Fruit fly (Drosophila melanogaster) whole organism, embryonic: ENCODE results near the gene Fife.
A peak's percentile ranks its signal among the peaks of the same experiment; 100 is the strongest.

Source experiments
- C15 ChIP-seq: fragments of 200-800 bp; sonication (Bioruptor generic); IDR thresholded peaks from 3 replicates; pipeline ENCODE4 v1.3.6; 2022; ENCODE audit warnings: missing biosample characterization, missing genetic modification characterization
- CG10267 ChIP-seq: fragments of 200-800 bp; sonication (Bioruptor generic); optimal IDR thresholded peaks from 2 replicates; lab custom pipeline; 2018; ENCODE audit warnings: missing biosample characterization, mild to moderate bottlenecking, missing genetic modification characterization, moderate library complexity
- CG10366 ChIP-seq: fragments of 200-800 bp; sonication (Bioruptor generic); IDR thresholded peaks from 2 replicates; pipeline ENCODE4 v1.3.6; 2022; ENCODE audit warnings: missing biosample characterization, missing genetic modification characterization
- CG11085 ChIP-seq: fragments of 200-800 bp; sonication (Bioruptor generic); IDR thresholded peaks from 2 replicates; pipeline ENCODE4 v1.3.6; 2022; ENCODE audit warnings: missing biosample characterization, missing genetic modification characterization
- CG11093 ChIP-seq: fragments of 200-800 bp; sonication (Bioruptor generic); IDR thresholded peaks from 3 replicates; pipeline ENCODE4 v1.3.6; 2022; ENCODE audit warnings: missing biosample characterization, missing genetic modification characterization
- CG11247 ChIP-seq: fragments of 200-800 bp; sonication (Bioruptor generic); IDR thresholded peaks from 2 replicates; pipeline ENCODE4 v1.3.6; 2022; ENCODE audit warnings: missing biosample characterization, missing genetic modification characterization
- CG12744 ChIP-seq: fragments of 200-800 bp; sonication (Bioruptor generic); optimal IDR thresholded peaks from 2 replicates; lab custom pipeline; 2016; ENCODE audit warnings: missing biosample characterization, missing genetic modification characterization
- CG13287 ChIP-seq: fragments of 200-800 bp; sonication (Bioruptor generic); IDR thresholded peaks from 2 replicates; pipeline ENCODE4 v1.3.6; 2022; ENCODE audit warnings: missing biosample characterization, missing genetic modification characterization; ENCODE audit not compliant: partially characterized antibody
- CG14860 ChIP-seq: fragments of 200-800 bp; sonication (Bioruptor generic); IDR thresholded peaks from 3 replicates; pipeline ENCODE4 v1.3.6; 2022; ENCODE audit warnings: missing biosample characterization, missing genetic modification characterization; ENCODE audit not compliant: partially characterized antibody
- CG17829 ChIP-seq: fragments of 200-800 bp; optimal IDR thresholded peaks from 2 replicates; lab custom pipeline; 2019; ENCODE audit warnings: missing biosample characterization, mild to moderate bottlenecking, missing genetic modification characterization, moderate library complexity
- CG1792 ChIP-seq: fragments of 200-800 bp; sonication (Bioruptor generic); optimal IDR thresholded peaks from 2 replicates; lab custom pipeline; 2016; ENCODE audit warnings: missing biosample characterization, missing genetic modification characterization
- CG1832 ChIP-seq: fragments of 200-800 bp; sonication (Bioruptor generic); optimal IDR thresholded peaks from 2 replicates; lab custom pipeline; 2017; ENCODE audit warnings: missing biosample characterization, mild to moderate bottlenecking, missing genetic modification characterization, inconsistent platforms
- CG2116 ChIP-seq: fragments of 200-800 bp; sonication (Bioruptor generic); optimal IDR thresholded peaks from 3 replicates; lab custom pipeline; 2018; ENCODE audit warnings: missing biosample characterization, mild to moderate bottlenecking, missing genetic modification characterization
- CG2129 ChIP-seq: fragments of 200-800 bp; sonication (Bioruptor generic); IDR thresholded peaks from 2 replicates; pipeline ENCODE4 v1.3.6; 2022; ENCODE audit warnings: missing biosample characterization, missing genetic modification characterization; ENCODE audit not compliant: partially characterized antibody
- CG2712 ChIP-seq: fragments of 200-800 bp; optimal IDR thresholded peaks from 3 replicates; lab custom pipeline; 2019; ENCODE audit warnings: missing biosample characterization, mild to moderate bottlenecking, missing genetic modification characterization, moderate library complexity
- CG32767 ChIP-seq: fragments of 200-800 bp; sonication (Bioruptor generic); IDR thresholded peaks from 2 replicates; pipeline ENCODE4 v1.3.6; 2022; ENCODE audit warnings: missing biosample characterization, missing genetic modification characterization
- CG3281 ChIP-seq: fragments of 200-800 bp; sonication (Bioruptor generic); optimal IDR thresholded peaks from 3 replicates; lab custom pipeline; 2017; ENCODE audit warnings: missing biosample characterization, mild to moderate bottlenecking, missing genetic modification characterization
- CG3407 ChIP-seq: fragments of 200-800 bp; sonication (Bioruptor generic); optimal IDR thresholded peaks from 2 replicates; lab custom pipeline; 2018; ENCODE audit warnings: missing biosample characterization, mild to moderate bottlenecking, missing genetic modification characterization
- CG3726 ChIP-seq: fragments of 200-800 bp; sonication (Bioruptor generic); IDR thresholded peaks from 3 replicates; pipeline ENCODE4, ENCODE4 v1.3.6; 2022; ENCODE audit warnings: missing biosample characterization, missing genetic modification characterization
- CG7786 ChIP-seq: fragments of 200-800 bp; sonication (Bioruptor generic); optimal IDR thresholded peaks from 2 replicates; lab custom pipeline; 2016; ENCODE audit warnings: missing biosample characterization, missing genetic modification characterization
- CG9215 ChIP-seq: fragments of 200-800 bp; sonication (Bioruptor generic); IDR thresholded peaks from 2 replicates; pipeline ENCODE4 v1.3.6; 2022; ENCODE audit warnings: missing biosample characterization, missing genetic modification characterization
- CHES-1-like ChIP-seq: fragments of 200-800 bp; sonication (Bioruptor generic); optimal IDR thresholded peaks from 2 replicates; lab custom pipeline; 2016; ENCODE audit warnings: missing biosample characterization, missing genetic modification characterization
- CkIIα-i1 ChIP-seq: fragments of 200-800 bp; sonication (Bioruptor generic); IDR thresholded peaks from 2 replicates; pipeline ENCODE4 v1.3.6; 2022; ENCODE audit warnings: missing biosample characterization, missing genetic modification characterization
- Dbx ChIP-seq: fragments of 200-800 bp; sonication (Bioruptor generic); IDR thresholded peaks from 3 replicates; pipeline ENCODE4 v1.3.6; 2022; ENCODE audit warnings: missing biosample characterization, missing genetic modification characterization
- Hr3 ChIP-seq: fragments of 200-800 bp; sonication (Bioruptor generic); optimal IDR thresholded peaks from 3 replicates; lab custom pipeline; 2016; ENCODE audit warnings: missing biosample characterization, missing genetic modification characterization
- Lim3 ChIP-seq: fragments of 200-800 bp; sonication (Bioruptor generic); IDR thresholded peaks from 2 replicates; pipeline ENCODE4 v1.3.6; 2022; ENCODE audit warnings: missing biosample characterization, missing genetic modification characterization
- Lpt ChIP-seq: fragments of >200 bp; optimal IDR thresholded peaks from 2 replicates; lab custom pipeline; 2018; ENCODE audit warnings: missing biosample characterization, missing genetic modification characterization
- Mad ChIP-seq: fragments of 200-800 bp; sonication (Bioruptor generic); optimal IDR thresholded peaks from 2 replicates; lab custom pipeline; 2016; ENCODE audit warnings: missing biosample characterization, missing genetic modification characterization
- NfI ChIP-seq: fragments of 200-800 bp; sonication (Bioruptor generic); optimal IDR thresholded peaks from 3 replicates; lab custom pipeline; 2018; ENCODE audit warnings: missing biosample characterization, mild to moderate bottlenecking, missing genetic modification characterization, moderate library complexity
- Oaz ChIP-seq: fragments of 200-800 bp; sonication (Bioruptor generic); IDR thresholded peaks from 2 replicates; pipeline ENCODE4 v1.3.6; 2022; ENCODE audit warnings: missing biosample characterization, missing genetic modification characterization
- ap ChIP-seq: fragments of 200-800 bp; sonication (Bioruptor generic); IDR thresholded peaks from 2 replicates; pipeline ENCODE4 v1.3.6; 2022; ENCODE audit warnings: missing biosample characterization, missing genetic modification characterization
- ase ChIP-seq: fragments of 200-800 bp; sonication (Bioruptor generic); IDR thresholded peaks from 3 replicates; pipeline ENCODE4 v1.3.6; 2022; ENCODE audit warnings: missing biosample characterization, missing genetic modification characterization
- crp ChIP-seq, 2 experiments: fragments of 200-800 bp; sonication (Bioruptor generic); optimal IDR thresholded peaks; 2 replicates in 1 of 2; 3 replicates in 1 of 2; lab custom pipeline; 2017; ENCODE audit warnings: missing biosample characterization in 2 of 2, missing genetic modification characterization in 2 of 2, mild to moderate bottlenecking in 1 of 2, moderate library complexity in 1 of 2
- dysf ChIP-seq: fragments of 200-800 bp; sonication (Bioruptor generic); IDR thresholded peaks from 3 replicates; pipeline ENCODE4 v1.3.6; 2022; ENCODE audit warnings: missing biosample characterization, missing genetic modification characterization
- emc ChIP-seq: fragments of 200-800 bp; sonication (Bioruptor generic); optimal IDR thresholded peaks from 2 replicates; lab custom pipeline; 2016; ENCODE audit warnings: missing biosample characterization, missing genetic modification characterization
- fd102C ChIP-seq: fragments of 200-800 bp; sonication (Bioruptor generic); optimal IDR thresholded peaks from 2 replicates; lab custom pipeline; 2018; ENCODE audit warnings: missing biosample characterization, mild to moderate bottlenecking, missing genetic modification characterization, moderate library complexity
- fd3F ChIP-seq: fragments of 200-800 bp; sonication (Bioruptor generic); optimal IDR thresholded peaks from 2 replicates; lab custom pipeline; 2018; ENCODE audit warnings: missing biosample characterization, mild to moderate bottlenecking, missing genetic modification characterization, moderate library complexity
- fru ChIP-seq: fragments of >200 bp; optimal IDR thresholded peaks from 2 replicates; lab custom pipeline; 2017
- fu2 ChIP-seq: fragments of 200-800 bp; sonication (Bioruptor generic); optimal IDR thresholded peaks from 2 replicates; lab custom pipeline; 2016; ENCODE audit warnings: missing biosample characterization, missing genetic modification characterization
- ham ChIP-seq: fragments of 200-800 bp; sonication (Bioruptor generic); IDR thresholded peaks from 2 replicates; pipeline ENCODE4 v1.3.6; 2022; ENCODE audit warnings: missing biosample characterization, missing genetic modification characterization
- hb ChIP-seq: fragments of 200-800 bp; sonication (Bioruptor generic); IDR thresholded peaks from 3 replicates; pipeline ENCODE4 v1.3.6; 2022; ENCODE audit warnings: missing biosample characterization, missing genetic modification characterization; ENCODE audit not compliant: partially characterized antibody
- jumu ChIP-seq: fragments of 200-800 bp; sonication (Bioruptor generic); optimal IDR thresholded peaks from 3 replicates; lab custom pipeline; 2016; ENCODE audit warnings: missing biosample characterization, missing genetic modification characterization
- kni ChIP-seq: fragments of 200-800 bp; sonication (Bioruptor generic); optimal IDR thresholded peaks from 3 replicates; lab custom pipeline; 2017; ENCODE audit warnings: mild to moderate bottlenecking, missing biosample characterization, missing genetic modification reagents, missing genetic modification characterization
- odd ChIP-seq: fragments of 200-800 bp; sonication (Bioruptor generic); optimal IDR thresholded peaks from 2 replicates; lab custom pipeline; 2017; ENCODE audit warnings: missing biosample characterization, mild to moderate bottlenecking, missing genetic modification characterization
- pan ChIP-seq, 4 experiments: fragments of >200 bp in 3 of 4; fragments of 200-800 bp in 1 of 4; sonication (Bioruptor generic) in 1 of 4; optimal IDR thresholded peaks in 3 of 4; IDR thresholded peaks in 1 of 4; 2 replicates each; pipeline versions ENCODE4 v1.3.6 to Lab custom; 2017 to 2022; ENCODE audit warnings: missing biosample characterization in 2 of 4, missing genetic modification characterization in 2 of 4, mixed read lengths in 1 of 4
- pb ChIP-seq: fragments of 200-800 bp; sonication (Bioruptor generic); optimal IDR thresholded peaks from 3 replicates; lab custom pipeline; 2016; ENCODE audit warnings: missing biosample characterization, missing genetic modification characterization
- so ChIP-seq: fragments of 200-800 bp; sonication (Bioruptor generic); IDR thresholded peaks from 3 replicates; pipeline ENCODE4 v1.3.6; 2022; ENCODE audit warnings: missing biosample characterization, missing genetic modification characterization
- tin ChIP-seq: fragments of 200-800 bp; sonication (Bioruptor generic); optimal IDR thresholded peaks from 3 replicates; lab custom pipeline; 2016; ENCODE audit warnings: missing biosample characterization, missing genetic modification characterization
- ttk ChIP-seq: fragments of 200-800 bp; sonication (Bioruptor generic); IDR thresholded peaks from 2 replicates; pipeline ENCODE4 v2.1.2; 2022; ENCODE audit warnings: missing biosample characterization, missing genetic modification characterization
- unc-4 ChIP-seq: fragments of 200-800 bp; sonication (Bioruptor generic); IDR thresholded peaks from 2 replicates; pipeline ENCODE4 v1.3.6; 2022; ENCODE audit warnings: missing biosample characterization, missing genetic modification characterization; ENCODE audit not compliant: partially characterized antibody
- yki ChIP-seq: fragments of >200 bp; optimal IDR thresholded peaks from 3 replicates; lab custom pipeline; 2018

The Fife gene

dm6 chr3L:2733208-2733607, 21.7 kb upstream of the Fife start (continued):
- peak; percentile 51; the same call in 1 of the 2 replicates for TF ChIP-seq CG9215
- TF ChIP-seq CG11247 (GFP tag; lab: Robert Waterston, UW): peak; percentile 67
- TF ChIP-seq CG2712 (tag; lab: Kevin White, UChicago): peak; percentile 63
- peak; percentile 48 for TF ChIP-seq CG17829 (tag; lab: Kevin White, UChicago)
- no peak for TF ChIP-seq Lpt
- peak; percentile 73 for TF ChIP-seq CG10366
- TF ChIP-seq fu2 (GFP tag; lab: Kevin White, UChicago): peak; percentile 78
- TF ChIP-seq CG10267 (tag; lab: Kevin White, UChicago): peak; percentile 42
- peak; percentile 45 for TF ChIP-seq CG12744 (GFP tag; lab: Kevin White, UChicago)
- peak; percentile 13 for TF ChIP-seq CG2116 (GFP tag; lab: Kevin White, UChicago)
- TF ChIP-seq CG1792: peak; percentile 31
- peak; percentile 82 for TF ChIP-seq NfI (GFP tag; lab: Kevin White, UChicago)
- peak; percentile 77 for TF ChIP-seq CG7786
- TF ChIP-seq pan (optimal IDR thresholded peaks at IDR 0.05; lab: Kevin White, UChicago): no peak
- TF ChIP-seq pan (GFP tag; optimal IDR thresholded peaks at IDR 0.05 in 1 of 2, IDR thresholded peaks at IDR 0.05 in 1 of 2): peak in 1 of 2 experiments; percentile 83
- TF ChIP-seq ttk: peak; percentile 65
- peak; percentile 54; the same call in 1 of the 3 replicates for TF ChIP-seq so (GFP tag; lab: Robert Waterston, UW)
- no peak for TF ChIP-seq C15 (GFP tag; lab: Robert Waterston, UW)
- no peak for TF ChIP-seq hb (GFP tag; lab: Robert Waterston, UW)
- peak; percentile 55; the same call in 1 of the 3 replicates for TF ChIP-seq Dbx
- TF ChIP-seq Hr3 (GFP tag; lab: Kevin White, UChicago): peak; percentile 48
- peak; percentile 39 for TF ChIP-seq Mad (GFP tag; lab: Kevin White, UChicago)
- TF ChIP-seq CG3281: peak; percentile 73
- TF ChIP-seq CG11093: no peak
- TF ChIP-seq CG2129 (GFP tag; lab: Robert Waterston, UW): no peak
- no peak for TF ChIP-seq fru (lab: Kevin White, UChicago)
- TF ChIP-seq CG32767 (GFP tag; lab: Robert Waterston, UW): no peak
- peak; percentile 62 for TF ChIP-seq tin
- TF ChIP-seq emc (GFP tag; lab: Kevin White, UChicago): peak; percentile 60
- no peak for TF ChIP-seq fd102C (GFP tag; lab: Kevin White, UChicago)
- TF ChIP-seq CG1832 (GFP tag; lab: Kevin White, UChicago): no peak
- no peak for TF ChIP-seq unc-4
- no peak for TF ChIP-seq CG14860 (GFP tag; lab: Robert Waterston, UW)
- peak; percentile 58 for TF ChIP-seq CHES-1-like (GFP tag; lab: Kevin White, UChicago)
- no peak for TF ChIP-seq crp (GFP tag; optimal IDR thresholded peaks at IDR 0.05; lab: Kevin White, UChicago)
- no peak for TF ChIP-seq kni (GFP tag; lab: Kevin White, UChicago)
- peak; percentile 73; the same call in 2 of the 3 replicates for TF ChIP-seq ase (GFP tag; lab: Robert Waterston, UW)
- TF ChIP-seq dysf (GFP tag; lab: Robert Waterston, UW): peak; percentile 84
- TF ChIP-seq CkIIα-i1: no peak
- peak; percentile 53 for TF ChIP-seq Oaz (GFP tag; lab: Robert Waterston, UW)
- TF ChIP-seq odd (GFP tag; lab: Kevin White, UChicago): peak; percentile 27
- TF ChIP-seq CG11085 (GFP tag; lab: Robert Waterston, UW): peak; percentile 62
- TF ChIP-seq CG13287: no peak
- TF ChIP-seq fd3F: peak; percentile 69
- peak; percentile 52 for TF ChIP-seq ap (GFP tag; lab: Robert Waterston, UW)
- TF ChIP-seq jumu (GFP tag; lab: Kevin White, UChicago): peak; percentile 42
- TF ChIP-seq yki (lab: Kevin White, UChicago): no peak
- TF ChIP-seq CG3726 (GFP tag; lab: Robert Waterston, UW): peak; percentile 55; the same call in 1 of the 3 replicates
- TF ChIP-seq CG3407 (GFP tag; lab: Kevin White, UChicago): peak; percentile 5
- TF ChIP-seq ham: no peak
- TF ChIP-seq Lim3 (GFP tag; lab: Robert Waterston, UW): no peak
- peak; percentile 25 for TF ChIP-seq pb (GFP tag; lab: Kevin White, UChicago)
